Fruit fly (Drosophila melanogaster) whole organism, prepupa: ENCODE data around the gene CG1273.

Experiments used
- Blimp-1 ChIP-seq: fragments of 200-800 bp; sonication (Bioruptor generic); optimal IDR thresholded peaks from 3 replicates; lab custom pipeline; 2017; ENCODE audit warnings: missing biosample characterization, missing genetic modification characterization, mild to moderate bottlenecking, moderate library complexity, missing genetic modification reagents
- CG10669 ChIP-seq: fragments of 200-800 bp; sonication (Bioruptor generic); optimal IDR thresholded peaks from 3 replicates; lab custom pipeline; 2018; ENCODE audit warnings: missing biosample characterization, mild to moderate bottlenecking, missing genetic modification characterization, moderate library complexity
- CG11294 ChIP-seq: fragments of 200-800 bp; sonication (Bioruptor generic); IDR thresholded peaks from 2 replicates; pipeline ENCODE4 v1.3.6; 2022; ENCODE audit warnings: missing biosample characterization, missing genetic modification characterization
- CG11762 ChIP-seq: fragments of 200-800 bp; sonication (Bioruptor generic); optimal IDR thresholded peaks from 3 replicates; lab custom pipeline; 2016; ENCODE audit warnings: missing biosample characterization, missing genetic modification characterization; ENCODE audit not compliant: insufficient read depth
- CG11902 ChIP-seq: fragments of 200-800 bp; sonication (Bioruptor generic); optimal IDR thresholded peaks from 3 replicates; lab custom pipeline; 2016; ENCODE audit warnings: missing biosample characterization, missing genetic modification characterization
- CG1621 ChIP-seq: fragments of 200-800 bp; sonication (Bioruptor generic); optimal IDR thresholded peaks from 3 replicates; lab custom pipeline; 2018; ENCODE audit warnings: missing biosample characterization, mild to moderate bottlenecking, missing genetic modification characterization
- CG16779 ChIP-seq: fragments of 200-800 bp; sonication (Bioruptor generic); optimal IDR thresholded peaks from 3 replicates; lab custom pipeline; 2017; ENCODE audit warnings: missing biosample characterization, mild to moderate bottlenecking, missing genetic modification characterization
- CG34406 ChIP-seq: fragments of 200-800 bp; sonication (Bioruptor generic); optimal IDR thresholded peaks from 3 replicates; lab custom pipeline; 2016; ENCODE audit warnings: missing biosample characterization, missing genetic modification characterization
- CG6163 ChIP-seq: fragments of 200-800 bp; sonication (Bioruptor generic); IDR thresholded peaks from 3 replicates; pipeline ENCODE4 v1.3.6; 2022; ENCODE audit warnings: missing biosample characterization, missing genetic modification characterization
- CG6854 ChIP-seq: fragments of 200-800 bp; sonication (Bioruptor generic); optimal IDR thresholded peaks from 2 replicates; lab custom pipeline; 2017; ENCODE audit warnings: missing biosample characterization, mild to moderate bottlenecking, missing genetic modification characterization
- CG7368 ChIP-seq: fragments of 200-800 bp; sonication (Bioruptor generic); optimal IDR thresholded peaks from 3 replicates; lab custom pipeline; 2016; ENCODE audit warnings: missing biosample characterization, missing genetic modification characterization
- CG8119 ChIP-seq: fragments of 200-800 bp; sonication (Bioruptor generic); IDR thresholded peaks from 3 replicates; pipeline ENCODE4 v1.3.6; 2022; ENCODE audit warnings: missing biosample characterization, missing genetic modification characterization
- CG8319 ChIP-seq: fragments of 200-800 bp; sonication (Bioruptor generic); optimal IDR thresholded peaks from 3 replicates; lab custom pipeline; 2016; ENCODE audit warnings: missing biosample characterization, missing genetic modification characterization
- CG8632 ChIP-seq: fragments of 200-800 bp; sonication (Bioruptor generic); optimal IDR thresholded peaks from 3 replicates; lab custom pipeline; 2016; ENCODE audit warnings: missing biosample characterization, missing genetic modification characterization
- Eip78C ChIP-seq: fragments of 200-800 bp; sonication (Bioruptor generic); peaks from one replicate; lab custom pipeline; 2016; ENCODE audit warnings: missing biosample characterization, missing genetic modification characterization
- Eip93F ChIP-seq: fragments of 200-800 bp; sonication (Bioruptor generic); optimal IDR thresholded peaks from 2 replicates; lab custom pipeline; 2016; ENCODE audit warnings: missing biosample characterization, mild to moderate bottlenecking, missing genetic modification characterization
- Ets21C ChIP-seq: fragments of 200-800 bp; sonication (Bioruptor generic); optimal IDR thresholded peaks from 3 replicates; lab custom pipeline; 2016; ENCODE audit warnings: missing biosample characterization, missing genetic modification characterization
- Ets96B ChIP-seq: fragments of 200-800 bp; optimal IDR thresholded peaks from 2 replicates; lab custom pipeline; 2019; ENCODE audit warnings: missing biosample characterization, mild to moderate bottlenecking, missing genetic modification characterization, moderate library complexity
- Gug ChIP-seq: fragments of 200-800 bp; sonication (Bioruptor generic); IDR thresholded peaks from 2 replicates; pipeline ENCODE4 v1.3.6; 2022; ENCODE audit warnings: missing biosample characterization, missing genetic modification characterization
- Hr39 ChIP-seq: fragments of 200-800 bp; sonication (Bioruptor generic); optimal IDR thresholded peaks from 2 replicates; lab custom pipeline; 2016; ENCODE audit warnings: missing biosample characterization, missing genetic modification characterization
- Hr4 ChIP-seq: fragments of 200-800 bp; sonication (Bioruptor generic); optimal IDR thresholded peaks from 3 replicates; lab custom pipeline; 2016; ENCODE audit warnings: missing biosample characterization, missing genetic modification characterization
- Met ChIP-seq: fragments of 200-800 bp; sonication (Bioruptor generic); optimal IDR thresholded peaks from 3 replicates; lab custom pipeline; 2016; ENCODE audit warnings: missing biosample characterization, missing genetic modification characterization
- Sox102F ChIP-seq: fragments of 200-800 bp; sonication (Bioruptor generic); optimal IDR thresholded peaks from 2 replicates; lab custom pipeline; 2016; ENCODE audit warnings: missing biosample characterization, mild to moderate bottlenecking, missing genetic modification characterization
- Sox15 ChIP-seq: fragments of 200-800 bp; sonication (Bioruptor generic); optimal IDR thresholded peaks from 3 replicates; lab custom pipeline; 2016; ENCODE audit warnings: missing biosample characterization, missing genetic modification characterization
- acj6 ChIP-seq: fragments of 200-800 bp; sonication (Bioruptor generic); optimal IDR thresholded peaks from 3 replicates; lab custom pipeline; 2016; ENCODE audit warnings: missing biosample characterization, missing genetic modification characterization
- cyc ChIP-seq: fragments of 200-800 bp; sonication (Bioruptor generic); optimal IDR thresholded peaks from 3 replicates; lab custom pipeline; 2016; ENCODE audit warnings: missing biosample characterization, missing genetic modification characterization
- dac ChIP-seq: fragments of 200-800 bp; sonication (Bioruptor generic); optimal IDR thresholded peaks from 2 replicates; lab custom pipeline; 2017; ENCODE audit warnings: missing biosample characterization, mild to moderate bottlenecking, missing genetic modification characterization
- dsx ChIP-seq: fragments of 200-800 bp; optimal IDR thresholded peaks from 3 replicates; lab custom pipeline; 2019; ENCODE audit warnings: missing biosample characterization, mild to moderate bottlenecking, missing genetic modification characterization, moderate library complexity; ENCODE audit not compliant: poor library complexity, severe bottlenecking
- esn ChIP-seq: fragments of 200-800 bp; sonication (Bioruptor generic); optimal IDR thresholded peaks from 2 replicates; lab custom pipeline; 2016; ENCODE audit warnings: missing biosample characterization, mild to moderate bottlenecking, missing genetic modification characterization, moderate library complexity
- fd59A ChIP-seq: fragments of 200-800 bp; sonication (Bioruptor generic); optimal IDR thresholded peaks from 2 replicates; lab custom pipeline; 2017; ENCODE audit warnings: missing biosample characterization, mild to moderate bottlenecking, missing genetic modification characterization, missing genetic modification reagents
- net ChIP-seq: fragments of 200-800 bp; sonication (Bioruptor generic); optimal IDR thresholded peaks from 3 replicates; lab custom pipeline; 2016; ENCODE audit warnings: missing biosample characterization, missing genetic modification characterization
- spab ChIP-seq: fragments of 200-800 bp; sonication (Bioruptor generic); optimal IDR thresholded peaks from 2 replicates; lab custom pipeline; 2017; ENCODE audit warnings: missing biosample characterization, mild to moderate bottlenecking, missing genetic modification characterization, missing genetic modification reagents
- svp ChIP-seq: fragments of 200-800 bp; sonication (Bioruptor generic); peaks from one replicate; lab custom pipeline; 2016; ENCODE audit warnings: missing biosample characterization, missing genetic modification characterization
- topi ChIP-seq: fragments of 200-800 bp; sonication (Bioruptor generic); optimal IDR thresholded peaks from 3 replicates; lab custom pipeline; 2016; ENCODE audit warnings: missing biosample characterization, missing genetic modification characterization
- vri ChIP-seq: fragments of 200-800 bp; sonication (Bioruptor generic); optimal IDR thresholded peaks from 3 replicates; lab custom pipeline; 2016; ENCODE audit warnings: missing biosample characterization, mild to moderate bottlenecking, missing genetic modification characterization

CG1273 gene

DNA sequence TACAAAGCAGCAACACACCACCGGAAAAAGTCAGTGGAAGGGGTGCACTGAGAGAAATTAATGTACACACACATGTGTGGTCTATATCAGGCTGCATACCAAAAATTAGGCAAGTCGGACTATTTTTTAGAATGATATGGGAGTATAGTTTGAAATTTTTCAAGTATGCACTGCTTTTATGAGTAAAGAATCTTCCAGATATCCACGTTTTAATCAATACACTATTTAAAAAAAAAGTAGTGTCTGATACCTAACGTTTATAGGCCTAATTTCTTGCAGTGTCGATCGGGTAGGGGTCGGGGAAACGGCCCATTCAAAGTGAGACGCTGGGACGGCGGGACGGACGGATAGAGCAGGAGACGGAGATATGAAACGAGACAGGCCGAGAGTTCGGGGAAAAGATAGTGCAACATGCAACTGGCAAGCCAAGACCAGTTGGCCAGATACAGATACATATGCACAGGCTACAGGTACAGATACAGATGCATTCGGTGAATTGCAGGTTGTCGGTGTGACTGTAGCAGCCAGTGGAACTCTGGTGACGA is 33.1 kb upstream of the CG1273 start (continued):
- TF ChIP-seq CG8119 (GFP tag; lab: Robert Waterston, UW), result peak; percentile 96
- TF ChIP-seq dac (GFP tag; lab: Kevin White, UChicago), result peak; percentile 92
- peak; percentile 85 for TF ChIP-seq Gug (GFP tag; lab: Robert Waterston, UW)
- no peak for TF ChIP-seq Eip93F (GFP tag; lab: Kevin White, UChicago)
- TF ChIP-seq Sox102F (GFP tag; lab: Kevin White, UChicago), result peak; percentile 39
- peak; percentile 72 for TF ChIP-seq topi (GFP tag; lab: Kevin White, UChicago)
- TF ChIP-seq cyc (GFP tag; lab: Kevin White, UChicago), result peak; percentile 65
- no peak for TF ChIP-seq Ets21C (GFP tag; lab: Kevin White, UChicago)
- peak; percentile 93 for TF ChIP-seq fd59A (GFP tag; lab: Kevin White, UChicago)
- peak; percentile 82 for TF ChIP-seq CG8632 (GFP tag; lab: Kevin White, UChicago)
- TF ChIP-seq Ets96B, result peak; percentile 93
- peak; percentile 87 for TF ChIP-seq CG6163
- peak; percentile 89 for TF ChIP-seq net (GFP tag; lab: Kevin White, UChicago)
- peak; percentile 90 for TF ChIP-seq acj6 (GFP tag; lab: Kevin White, UChicago)
- TF ChIP-seq Eip78C, result peak; percentile 97
- TF ChIP-seq CG8319, result peak; percentile 82
- peak; percentile 81 for TF ChIP-seq CG34406
- peak; percentile 86 for TF ChIP-seq CG16779 (tag; lab: Kevin White, UChicago)
- TF ChIP-seq vri (GFP tag; lab: Kevin White, UChicago), result no peak
- TF ChIP-seq Blimp-1 (GFP tag; lab: Kevin White, UChicago), result no peak
- TF ChIP-seq CG11762 (GFP tag; lab: Kevin White, UChicago), result peak; percentile 91
- peak; percentile 81 for TF ChIP-seq Sox15 (GFP tag; lab: Kevin White, UChicago)
- no peak for TF ChIP-seq CG6854
- peak; percentile 73 for TF ChIP-seq CG11294

DNA sequence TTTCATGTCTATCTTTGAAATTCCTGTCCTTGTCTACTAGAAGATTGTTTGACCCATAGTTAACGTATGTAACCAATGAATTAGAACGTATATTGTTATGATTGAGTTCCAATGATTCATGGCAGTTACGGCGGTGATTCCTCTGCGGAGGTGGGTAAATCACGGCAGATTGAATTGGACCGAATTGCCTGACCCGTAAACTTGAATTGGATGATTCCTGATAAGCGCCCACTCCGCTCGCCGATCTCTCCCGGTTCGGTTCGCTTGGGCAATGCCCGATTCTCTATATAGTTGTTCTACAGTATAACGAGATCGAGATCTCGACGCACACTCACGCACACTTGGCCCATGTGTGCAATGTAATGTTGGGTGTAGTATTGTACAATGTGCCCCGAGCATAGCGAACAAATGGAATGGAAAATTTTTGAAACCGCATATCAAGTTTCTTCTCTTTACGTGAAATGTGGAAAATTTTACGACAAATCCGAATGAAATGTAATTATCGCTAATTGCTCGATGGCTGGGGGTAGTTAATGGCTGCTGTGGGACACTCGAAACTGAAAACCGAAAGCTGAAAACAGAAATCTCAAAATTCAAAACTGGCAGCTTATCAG is 32.0 kb upstream of the CG1273 start:
- no peak for TF ChIP-seq Hr4 (GFP tag; lab: Kevin White, UChicago)
- peak; percentile 96 for TF ChIP-seq svp (GFP tag; lab: Kevin White, UChicago)

DNA sequence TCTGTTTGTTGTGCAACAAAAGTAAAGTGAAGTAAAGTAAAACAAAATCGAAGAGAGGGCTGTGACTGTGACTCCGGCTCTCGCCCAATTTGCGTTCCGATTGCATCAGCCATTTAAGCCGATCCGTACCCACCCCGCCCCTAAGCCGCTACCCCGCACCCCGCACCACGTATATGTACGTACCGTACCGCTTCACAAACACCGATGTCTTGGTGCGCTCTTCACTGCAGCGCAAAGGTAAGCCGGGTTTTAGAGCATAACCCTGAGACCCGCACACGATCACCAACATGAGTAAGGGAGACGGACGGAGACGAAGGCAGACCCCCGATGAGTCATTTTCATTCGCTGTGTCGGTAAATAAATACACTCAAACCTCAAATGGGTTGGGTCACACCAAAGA is 31.3 kb upstream of the CG1273 start:
- TF ChIP-seq spab (GFP tag; lab: Kevin White, UChicago), result no peak
- no peak for TF ChIP-seq CG11902 (GFP tag; lab: Kevin White, UChicago)
- no peak for TF ChIP-seq dac (GFP tag; lab: Kevin White, UChicago)
- peak; percentile 22 for TF ChIP-seq CG1621 (tag; lab: Kevin White, UChicago)
- TF ChIP-seq cyc (GFP tag; lab: Kevin White, UChicago), result no peak
- no peak for TF ChIP-seq Met (GFP tag; lab: Kevin White, UChicago)
- no peak for TF ChIP-seq dsx (GFP tag; lab: Kevin White, UChicago)
- no peak for TF ChIP-seq CG10669 (GFP tag; lab: Kevin White, UChicago)

DNA sequence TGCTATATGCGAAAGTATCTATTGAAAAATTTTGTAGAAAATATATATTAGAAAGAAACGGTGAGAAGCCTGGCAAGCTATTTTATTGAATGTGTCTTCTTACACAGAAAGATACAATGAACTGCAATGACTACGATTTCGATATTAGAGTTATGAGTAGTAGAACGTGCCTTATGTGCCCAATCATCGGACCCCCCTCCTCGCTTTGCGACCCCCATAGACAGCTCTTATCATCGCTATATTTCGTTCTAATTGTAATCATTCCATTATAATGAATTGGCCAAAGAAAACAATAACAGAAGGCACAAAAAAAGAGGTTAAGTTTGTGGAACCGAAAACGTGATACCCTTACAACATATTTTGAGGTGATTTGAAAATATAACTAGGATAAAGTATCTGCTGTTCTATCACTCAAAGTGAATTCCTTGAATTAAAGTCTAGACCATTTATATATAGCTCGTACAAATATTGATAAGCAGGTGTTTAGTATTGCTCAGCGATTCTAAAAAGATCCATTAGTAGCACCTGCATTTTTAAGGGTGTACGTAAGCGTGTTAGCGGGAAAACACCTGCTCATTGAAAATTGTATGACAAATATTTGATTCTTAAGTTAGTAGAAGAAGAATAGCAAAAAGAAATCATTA is 30.7 kb upstream of the CG1273 start:
- peak; percentile 50 for TF ChIP-seq Eip78C
- TF ChIP-seq dsx (GFP tag; lab: Kevin White, UChicago), result no peak
- TF ChIP-seq CG7368 (GFP tag; lab: Kevin White, UChicago), result no peak
- TF ChIP-seq Hr39 (GFP tag; lab: Kevin White, UChicago), result peak; percentile 23
- TF ChIP-seq esn, result peak; percentile 14
- TF ChIP-seq svp (GFP tag; lab: Kevin White, UChicago), result peak; percentile 18
- peak; percentile 18 for TF ChIP-seq vri (GFP tag; lab: Kevin White, UChicago)
